Worm (Caenorhabditis elegans) whole organism, midembryonic: ENCODE results near the gene nhr-86.

Experiments used
- T22C8.4 ChIP-seq: fragments of 200-800 bp; sonication (Bioruptor generic); IDR thresholded peaks from 2 replicates; pipeline ENCODE4 v1.3.6; 2022; ENCODE audit warnings: missing genetic modification characterization, missing compliant biosample characterization
- cog-1 ChIP-seq: sonication (generic microtip); optimal IDR thresholded peaks from 2 replicates; lab custom pipeline; 2016; ENCODE audit warnings: missing genetic modification characterization, missing compliant biosample characterization
- flt-1 ChIP-seq: fragments of 200-800 bp; sonication (Bioruptor generic); IDR thresholded peaks from 2 replicates; pipeline ENCODE4 v1.3.6; 2022; ENCODE audit warnings: missing genetic modification characterization, missing compliant biosample characterization
- ref-1 ChIP-seq: fragments of 200-800 bp; sonication (Bioruptor generic); conservative IDR thresholded peaks from 2 replicates; pipeline ENCODE4 v1.3.6; 2022; ENCODE audit warnings: missing genetic modification reagents, missing genetic modification characterization, missing compliant biosample characterization
- tab-1 ChIP-seq: fragments of 200-800 bp; sonication (Bioruptor generic); IDR thresholded peaks from 2 replicates; pipeline ENCODE4 v1.3.6; 2022; ENCODE audit warnings: missing genetic modification characterization, missing compliant biosample characterization

DNA sequence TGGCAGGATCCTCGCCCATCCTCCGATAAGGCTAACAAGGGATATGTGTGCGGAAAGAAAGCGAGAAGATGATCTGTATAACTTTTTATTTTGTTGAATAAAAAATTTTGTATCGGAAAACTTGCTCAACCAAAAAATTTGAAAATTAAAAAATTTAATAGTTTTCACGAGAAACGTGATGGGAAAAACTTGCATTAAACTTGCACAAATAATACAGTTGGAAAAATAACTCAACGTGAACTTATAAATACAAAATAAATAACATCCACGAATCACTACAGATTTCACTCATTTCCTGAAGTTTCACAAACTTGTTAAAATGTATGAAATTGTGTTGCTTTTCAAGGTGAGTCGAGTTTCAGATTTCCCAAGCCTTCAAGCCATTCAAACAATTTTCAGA lies 32.4 kb upstream of the nhr-86 start, which contains the start of gene F36F12.7:
- TF ChIP-seq cog-1 (tag; lab: Kevin White, UChicago) (no peak), ref-1 (no peak), flt-1 (GFP tag; lab: Robert Waterston, UW) (no peak), tab-1 (GFP tag; lab: Robert Waterston, UW) (no peak), T22C8.4 (GFP tag; lab: Robert Waterston, UW) (no peak)
